Worm (Caenorhabditis elegans): ENCODE data around the gene K05F1.1.

ce11 chrII:5818298-5818697 is 17.1 kb downstream of the K05F1.1 start, which contains the start of gene ZK1248.4:
- no peak for TF ChIP-seq mdl-1 (tag; optimal IDR thresholded peaks at IDR 0.05)
- no peak for TF ChIP-seq egl-27 (tag; optimal IDR thresholded peaks at IDR 0.05)
- TF ChIP-seq ztf-11 (tag; optimal IDR thresholded peaks at IDR 0.05) = no peak
- no peak for TF ChIP-seq elt-3 (tag; optimal IDR thresholded peaks at IDR 0.05)
- TF ChIP-seq nhr-77 (tag; optimal IDR thresholded peaks at IDR 0.05) = no peak
- TF ChIP-seq lin-13 (GFP tag; optimal IDR thresholded peaks at IDR 0.05) = no peak

All from whole organism, L2 larva.